Fruit fly (Drosophila melanogaster) S2 (cell line): ENCODE measurements around the gene CG31909.

Experiments
- CG8478 ChIP-seq: fragments of >200 bp; optimal IDR thresholded peaks from 2 replicates; lab custom pipeline; 2018
- CTCF ChIP-seq, 2 experiments: fragments of >200 bp; optimal IDR thresholded peaks; 2 replicates each; lab custom pipeline; 2018

dm6 chr2L:7303256-7303655 is 45.9 kb downstream of the CG31909 start:
- TF ChIP-seq CG8478 (lab: Kevin White, UChicago) = no peak
- TF ChIP-seq CTCF (optimal IDR thresholded peaks at IDR 0.05; lab: Kevin White, UChicago) = no peak
